Fruit fly (Drosophila melanogaster): ENCODE results near the gene Best1.

Best1 gene

dm6 chr3R:10150555-10150954, 19.7 kb downstream of the Best1 start (continued):
- TF ChIP-seq Dek (tag; optimal IDR thresholded peaks at IDR 0.05) = no peak
- TF ChIP-seq bowl (GFP tag; IDR thresholded peaks at IDR 0.05) = 0 out of 2 replicates have a peak, but pooled peaks have one; percentile 20
- no peak for TF ChIP-seq CG15601 (tag; optimal IDR thresholded peaks at IDR 0.05)
- TF ChIP-seq abd-A (tag; optimal IDR thresholded peaks at IDR 0.05) = no peak
- TF ChIP-seq CG14014 (GFP tag; IDR thresholded peaks at IDR 0.05) = no peak; the same call in 1 of the 2 replicates
- TF ChIP-seq wor (GFP tag; IDR thresholded peaks at IDR 0.05) = no peak
- TF ChIP-seq exex (tag; optimal IDR thresholded peaks at IDR 0.05) = no peak
- peak; percentile 5 for TF ChIP-seq CG3163 (GFP tag; optimal IDR thresholded peaks at IDR 0.05)
- TF ChIP-seq GATAe (GFP tag; conservative IDR thresholded peaks at IDR 0.05) = no peak
- peak; percentile 48; the same call in 1 of the 2 replicates for TF ChIP-seq ara (GFP tag; IDR thresholded peaks at IDR 0.05)
- no peak for TF ChIP-seq CG7357 (GFP tag; IDR thresholded peaks at IDR 0.05)
- TF ChIP-seq scrt (GFP tag; optimal IDR thresholded peaks at IDR 0.05) = no peak
- TF ChIP-seq sr (GFP tag; IDR thresholded peaks at IDR 0.05) = 0 out of 3 replicates have a peak, but pooled peaks have one; percentile 43
- TF ChIP-seq Abd-B (GFP tag; optimal IDR thresholded peaks at IDR 0.05) = no peak
- TF ChIP-seq CG12155 (GFP tag; optimal IDR thresholded peaks at IDR 0.05) = no peak
- TF ChIP-seq CG6254 (GFP tag; optimal IDR thresholded peaks at IDR 0.05) = no peak
- no peak for TF ChIP-seq lbe (GFP tag; optimal IDR thresholded peaks at IDR 0.05)
- TF ChIP-seq her (GFP tag; optimal IDR thresholded peaks at IDR 0.05) = no peak
- no peak for TF ChIP-seq sug (tag; optimal IDR thresholded peaks at IDR 0.05)
- TF ChIP-seq twi (tag; optimal IDR thresholded peaks at IDR 0.05) = no peak
- no peak for TF ChIP-seq slp2 (GFP tag; optimal IDR thresholded peaks at IDR 0.05)
- no peak for TF ChIP-seq CG6683 (GFP tag; optimal IDR thresholded peaks at IDR 0.05)
- no peak for TF ChIP-seq croc (GFP tag; conservative IDR thresholded peaks at IDR 0.05)
- TF ChIP-seq lilli (GFP tag; optimal IDR thresholded peaks at IDR 0.05) = no peak
- no peak for TF ChIP-seq NFAT (GFP tag; IDR thresholded peaks at IDR 0.05)
- no peak for TF ChIP-seq ac (GFP tag; optimal IDR thresholded peaks at IDR 0.05)
- no peak for TF ChIP-seq ssp (GFP tag; IDR thresholded peaks at IDR 0.05)
- no peak for TF ChIP-seq CG3065 (GFP tag; optimal IDR thresholded peaks at IDR 0.05)
- TF ChIP-seq pita (GFP tag; optimal IDR thresholded peaks at IDR 0.05) = no peak
- TF ChIP-seq hbn (GFP tag; IDR thresholded peaks at IDR 0.05; ENCODE audit: partially characterized antibody) = no peak
- TF ChIP-seq Dp (GFP tag; optimal IDR thresholded peaks at IDR 0.05) = no peak
- TF ChIP-seq lmd (GFP tag; IDR thresholded peaks at IDR 0.05) = no peak
- TF ChIP-seq Dref (GFP tag; IDR thresholded peaks at IDR 0.05) = no peak
- no peak for TF ChIP-seq CG8388 (GFP tag; optimal IDR thresholded peaks at IDR 0.05)
- 0 out of 3 replicates have a peak, but pooled peaks have one; percentile 10 for TF ChIP-seq ase (GFP tag; IDR thresholded peaks at IDR 0.05)
- TF ChIP-seq CG2875 (GFP tag; optimal IDR thresholded peaks at IDR 0.05) = peak; percentile 52
- TF ChIP-seq CG9817 (tag; optimal IDR thresholded peaks at IDR 0.05) = no peak
- TF ChIP-seq br (optimal IDR thresholded peaks at IDR 0.05) = no peak
- no peak for TF ChIP-seq Nf-YA (GFP tag; IDR thresholded peaks at IDR 0.05)
- no peak for TF ChIP-seq CG8281 (tag; optimal IDR thresholded peaks at IDR 0.05)
- TF ChIP-seq en (GFP tag; optimal IDR thresholded peaks at IDR 0.05) = no peak
- TF ChIP-seq crp (GFP tag; optimal IDR thresholded peaks at IDR 0.05) = no peak
- no peak for TF ChIP-seq CoRest (tag; optimal IDR thresholded peaks at IDR 0.05)
- peak; percentile 53; the same call in 1 of the 3 replicates for TF ChIP-seq gce (GFP tag; IDR thresholded peaks at IDR 0.05)
- TF ChIP-seq fd96Cb (tag; optimal IDR thresholded peaks at IDR 0.05) = no peak
- no peak for TF ChIP-seq mirr (GFP tag; optimal IDR thresholded peaks at IDR 0.05)
- no peak for TF ChIP-seq CG4730 (GFP tag; IDR thresholded peaks at IDR 0.05)
- TF ChIP-seq Hmr (GFP tag; optimal IDR thresholded peaks at IDR 0.05) = no peak
- no peak for TF ChIP-seq CG11560 (tag; IDR thresholded peaks at IDR 0.05)
- no peak for TF ChIP-seq crol (GFP tag; IDR thresholded peaks at IDR 0.05)
- no peak for TF ChIP-seq salm (tag; optimal IDR thresholded peaks at IDR 0.05)
- TF ChIP-seq CG11695 (GFP tag; IDR thresholded peaks at IDR 0.05) = no peak
